Worm (Caenorhabditis elegans) whole organism, L4 larva: ENCODE measurements around the gene ZK84.1.
A peak's percentile ranks its signal among the peaks of the same experiment; 100 is the strongest.

Experiments used
- D1046.2 ChIP-seq: fragments of 200-800 bp; sonication (Bioruptor generic); IDR thresholded peaks from 2 replicates; pipeline ENCODE4 v1.3.6; 2022; ENCODE audit warnings: missing genetic modification characterization, missing compliant biosample characterization
- F10B5.3 ChIP-seq: sonication (generic microtip); optimal IDR thresholded peaks from 2 replicates; lab custom pipeline; 2016; ENCODE audit warnings: mild to moderate bottlenecking, missing genetic modification characterization, missing compliant biosample characterization
- F26F4.8 ChIP-seq: fragments of 200-800 bp; sonication (Bioruptor generic); conservative IDR thresholded peaks from 2 replicates; pipeline ENCODE4 v1.3.6; 2022; ENCODE audit warnings: missing genetic modification characterization, missing compliant biosample characterization
- F37D6.2 ChIP-seq: sonication (generic microtip); optimal IDR thresholded peaks from 2 replicates; lab custom pipeline; 2016; ENCODE audit warnings: mild to moderate bottlenecking, missing genetic modification characterization, missing compliant biosample characterization
- F44E2.7 ChIP-seq: fragments of 200-800 bp; sonication (Bioruptor generic); IDR thresholded peaks from 2 replicates; pipeline ENCODE4 v2.1.2; 2022; ENCODE audit warnings: missing genetic modification characterization, missing compliant biosample characterization
- Y48G9A.11 ChIP-seq: fragments of 200-800 bp; sonication (Bioruptor generic); IDR thresholded peaks from 2 replicates; pipeline ENCODE4 v1.3.6; 2022; ENCODE audit warnings: missing genetic modification reagents, missing genetic modification characterization, missing compliant biosample characterization
- ama-1 ChIP-seq: fragments of 150-350 bp; optimal IDR thresholded peaks from 2 replicates; lab custom pipeline; 2014; ENCODE audit warnings: inconsistent platforms, mixed read lengths
- arid-1 ChIP-seq: fragments of 200-800 bp; sonication (Bioruptor generic); conservative IDR thresholded peaks from 2 replicates; pipeline ENCODE4 v1.3.6; 2022; ENCODE audit warnings: missing genetic modification reagents, missing genetic modification characterization, missing compliant biosample characterization
- ceh-28 ChIP-seq: fragments of 150-350 bp; optimal IDR thresholded peaks from 2 replicates; lab custom pipeline; 2014; ENCODE audit warnings: missing biosample characterization, missing genetic modification reagents, missing genetic modification characterization
- ceh-82 ChIP-seq: sonication (generic microtip); optimal IDR thresholded peaks from 2 replicates; lab custom pipeline; 2017; ENCODE audit warnings: missing biosample characterization, missing genetic modification characterization
- daf-16 ChIP-seq, 3 experiments: sonication (generic microtip); optimal IDR thresholded peaks; 2 replicates each; lab custom pipeline; 2016 to 2017; ENCODE audit warnings: missing genetic modification characterization in 3 of 3, missing genetic modification reagents in 3 of 3, mild to moderate bottlenecking in 2 of 3, missing compliant biosample characterization in 2 of 3, missing biosample characterization in 1 of 3, moderate library complexity in 1 of 3
- daf-8 ChIP-seq: fragments of 200-800 bp; sonication (Bioruptor generic); IDR thresholded peaks from 2 replicates; pipeline ENCODE4 v1.3.6; 2022; ENCODE audit warnings: missing genetic modification characterization, missing compliant biosample characterization
- dmd-9 ChIP-seq: fragments of 200-800 bp; sonication (Bioruptor generic); IDR thresholded peaks from 2 replicates; pipeline ENCODE4 v1.3.6; 2022; ENCODE audit warnings: missing genetic modification reagents, missing genetic modification characterization, missing compliant biosample characterization
- fkh-10 ChIP-seq: fragments of 150-350 bp; optimal IDR thresholded peaks from 2 replicates; lab custom pipeline; 2014; ENCODE audit warnings: missing biosample characterization, missing genetic modification reagents, missing genetic modification characterization
- gei-8 ChIP-seq: fragments of 200-800 bp; sonication (Bioruptor generic); optimal IDR thresholded peaks from 2 replicates; lab custom pipeline; 2018; ENCODE audit warnings: mild to moderate bottlenecking, missing genetic modification characterization, missing compliant biosample characterization
- hlh-11 ChIP-seq: fragments of 200-800 bp; sonication (Bioruptor generic); optimal IDR thresholded peaks from 2 replicates; lab custom pipeline; 2018; ENCODE audit warnings: mild to moderate bottlenecking, missing genetic modification characterization, missing compliant biosample characterization
- lin-13 ChIP-seq: fragments of 150-350 bp; optimal IDR thresholded peaks from 2 replicates; lab custom pipeline; 2014; ENCODE audit warnings: missing biosample characterization, missing genetic modification reagents, missing genetic modification characterization
- lin-15B ChIP-seq: fragments of 150-350 bp; sonication (generic microtip); optimal IDR thresholded peaks from 3 replicates; lab custom pipeline; 2014; ENCODE audit warnings: missing biosample characterization, missing genetic modification characterization
- lin-38 ChIP-seq: fragments of 200-800 bp; sonication (Bioruptor generic); IDR thresholded peaks from 2 replicates; pipeline ENCODE4 v1.3.6; 2022; ENCODE audit warnings: missing genetic modification reagents, missing genetic modification characterization, missing compliant biosample characterization
- lin-39 ChIP-seq: fragments of 150-350 bp; optimal IDR thresholded peaks from 2 replicates; lab custom pipeline; 2014; ENCODE audit warnings: missing biosample characterization, missing genetic modification reagents, missing genetic modification characterization
- lir-3 ChIP-seq: sonication (generic microtip); optimal IDR thresholded peaks from 2 replicates; lab custom pipeline; 2016; ENCODE audit warnings: mild to moderate bottlenecking, missing genetic modification characterization, missing compliant biosample characterization
- madf-5 ChIP-seq, 2 experiments: fragments of 200-800 bp; sonication (Bioruptor generic); IDR thresholded peaks; 2 replicates each; pipeline ENCODE4 v1.3.6; 2022; ENCODE audit warnings: missing compliant biosample characterization in 2 of 2, missing genetic modification characterization in 2 of 2
- madf-9 ChIP-seq: fragments of 200-800 bp; sonication (Bioruptor generic); conservative IDR thresholded peaks from 2 replicates; pipeline ENCODE4 v1.3.6; 2022; ENCODE audit warnings: missing genetic modification reagents, missing genetic modification characterization, missing compliant biosample characterization
- mdt-29 ChIP-seq: fragments of 200-800 bp; sonication (Bioruptor generic); IDR thresholded peaks from 2 replicates; pipeline ENCODE4 v1.3.6; 2022; ENCODE audit warnings: missing genetic modification reagents, missing genetic modification characterization, missing compliant biosample characterization
- mep-1 ChIP-seq: fragments of 150-350 bp; sonication (generic microtip); optimal IDR thresholded peaks from 3 replicates; lab custom pipeline; 2014; ENCODE audit warnings: missing biosample characterization, missing genetic modification characterization
- mxl-2 ChIP-seq: fragments of 200-800 bp; sonication (Bioruptor generic); conservative IDR thresholded peaks from 2 replicates; pipeline ENCODE4 v1.3.6; 2022; ENCODE audit warnings: missing genetic modification reagents, missing genetic modification characterization, missing compliant biosample characterization
- mxl-3 ChIP-seq: fragments of 200-800 bp; sonication (Bioruptor generic); optimal IDR thresholded peaks from 2 replicates; lab custom pipeline; 2018; ENCODE audit warnings: mild to moderate bottlenecking, missing genetic modification characterization, missing compliant biosample characterization
- nhr-102 ChIP-seq: sonication (generic microtip); optimal IDR thresholded peaks from 2 replicates; lab custom pipeline; 2016; ENCODE audit warnings: mild to moderate bottlenecking, missing genetic modification characterization, moderate library complexity, missing compliant biosample characterization
- nhr-11 ChIP-seq: fragments of 150-350 bp; optimal IDR thresholded peaks from 2 replicates; lab custom pipeline; 2014; ENCODE audit warnings: missing biosample characterization, missing genetic modification characterization
- nhr-42 ChIP-seq: fragments of 200-800 bp; sonication (Bioruptor generic); IDR thresholded peaks from 2 replicates; pipeline ENCODE4 v1.3.6; 2022; ENCODE audit warnings: missing genetic modification characterization, missing compliant biosample characterization
- nhr-6 ChIP-seq: fragments of 150-350 bp; optimal IDR thresholded peaks from 2 replicates; lab custom pipeline; 2014; ENCODE audit warnings: missing biosample characterization, missing genetic modification characterization
- nhr-76 ChIP-seq: fragments of 150-350 bp; optimal IDR thresholded peaks from 2 replicates; lab custom pipeline; 2014; ENCODE audit warnings: missing biosample characterization, missing genetic modification characterization
- snpc-1.2 ChIP-seq: fragments of 200-800 bp; sonication (Bioruptor generic); IDR thresholded peaks from 2 replicates; pipeline ENCODE4 v1.3.6; 2022; ENCODE audit warnings: missing genetic modification reagents, missing genetic modification characterization, missing compliant biosample characterization
- tag-97 ChIP-seq: fragments of 200-800 bp; sonication (Bioruptor generic); IDR thresholded peaks from 2 replicates; pipeline ENCODE4 v1.3.6; 2022; ENCODE audit warnings: missing genetic modification characterization, missing compliant biosample characterization
- tra-1 ChIP-seq: fragments of 200-800 bp; sonication (Bioruptor generic); IDR thresholded peaks from 2 replicates; pipeline ENCODE4 v1.3.6; 2022; ENCODE audit warnings: missing genetic modification reagents, missing genetic modification characterization, missing compliant biosample characterization
- zip-11 ChIP-seq: fragments of 200-800 bp; sonication (Bioruptor generic); IDR thresholded peaks from 2 replicates; pipeline ENCODE4 v1.3.6; 2022; ENCODE audit warnings: missing genetic modification characterization, missing compliant biosample characterization
- ztf-11 ChIP-seq: fragments of 150-350 bp; optimal IDR thresholded peaks from 2 replicates; lab custom pipeline; 2014; ENCODE audit warnings: missing biosample characterization, missing genetic modification characterization

The ZK84.1 gene

ce11 chrII:6026646-6027045 is 6.2 kb downstream of the ZK84.1 start (continued):
- no peak for TF ChIP-seq nhr-76
- no peak for TF ChIP-seq snpc-1.2 (GFP tag; lab: Robert Waterston, UW)
- no peak for TF ChIP-seq zip-11 (GFP tag; lab: Robert Waterston, UW)
- TF ChIP-seq mxl-2 = no peak
- no peak for TF ChIP-seq ztf-11 (tag; lab: Kevin White, UChicago)
- TF ChIP-seq, all 104 proteins: peak for 21

ce11 chrII:6028594-6029141 is 8.2 kb downstream of the ZK84.1 start:
- TF ChIP-seq ztf-11 (tag; lab: Kevin White, UChicago) = no peak
- TF ChIP-seq daf-16 (GFP tag; optimal IDR thresholded peaks at IDR 0.05; lab: Kevin White, UChicago) = no peak
- TF ChIP-seq daf-16 (tag; optimal IDR thresholded peaks at IDR 0.05; lab: Kevin White, UChicago) = no peak
- TF ChIP-seq mdt-29 (GFP tag; lab: Robert Waterston, UW) = no peak
- peak; percentile 71 for TF ChIP-seq nhr-11 (tag; lab: Kevin White, UChicago)
- TF ChIP-seq mxl-3 (GFP tag; lab: Kevin White, UChicago) = peak; percentile 67
- TF ChIP-seq nhr-102 (tag; lab: Kevin White, UChicago) = no peak
- TF ChIP-seq fkh-10 (GFP tag; lab: Kevin White, UChicago) = no peak
- TF ChIP-seq ama-1 (lab: Kevin White, UChicago) = no peak
- TF ChIP-seq Y48G9A.11 = no peak
- TF ChIP-seq dmd-9 = no peak
- TF ChIP-seq lir-3 (tag; lab: Kevin White, UChicago) = no peak
- no peak for TF ChIP-seq lin-38 (GFP tag; lab: Robert Waterston, UW)

ce11 chrII:6031106-6031505 is 10.7 kb downstream of the ZK84.1 start, which contains the start of gene frpr-16:
Gene frpr-16, minus strand, starts transcription at chrII:6031206.
- TF ChIP-seq tra-1 (no peak), madf-9 (GFP tag; lab: Robert Waterston, UW) (no peak), ceh-82 (tag; lab: Kevin White, UChicago) (no peak), F26F4.8 (GFP tag; lab: Robert Waterston, UW) (no peak), nhr-42 (GFP tag; lab: Robert Waterston, UW) (no peak)

ce11 chrII:6043166-6043565 is 22.7 kb downstream of the ZK84.1 start, which contains the start of gene R12C12.10:
Gene R12C12.10, minus strand, starts transcription at chrII:6043266.
- TF ChIP-seq madf-5 (GFP tag; IDR thresholded peaks at IDR 0.05; lab: Robert Waterston, UW) (no peak), snpc-1.2 (GFP tag; lab: Robert Waterston, UW) (no peak), tag-97 (GFP tag; lab: Robert Waterston, UW) (no peak), daf-8 (no peak), ceh-28 (tag; lab: Kevin White, UChicago) (no peak), F10B5.3 (tag; lab: Kevin White, UChicago) (no peak), arid-1 (no peak), gei-8 (GFP tag; lab: Kevin White, UChicago) (no peak), F37D6.2 (tag; lab: Kevin White, UChicago) (no peak), hlh-11 (tag; lab: Kevin White, UChicago) (no peak), nhr-6 (tag; lab: Kevin White, UChicago) (no peak), madf-9 (GFP tag; lab: Robert Waterston, UW) (no peak), mep-1 (tag; lab: Kevin White, UChicago) (no peak), D1046.2 (GFP tag; lab: Robert Waterston, UW) (no peak), F44E2.7 (GFP tag; lab: Robert Waterston, UW) (no peak), lin-39 (tag; lab: Kevin White, UChicago) (no peak), lin-13 (GFP tag; lab: Kevin White, UChicago) (no peak), ceh-82 (tag; lab: Kevin White, UChicago) (no peak), lin-15B (tag; lab: Kevin White, UChicago) (no peak)
- TF ChIP-seq, all 104 proteins: peak for 0
